Fruit fly (Drosophila melanogaster) whole organism, embryonic: Measurements from ENCODE around the gene unc-119.

Source experiments
- Aef1 ChIP-seq: fragments of 200-800 bp; sonication (Bioruptor generic); IDR thresholded peaks from 3 replicates; pipeline ENCODE4 v1.3.6; 2022; ENCODE audit warnings: missing biosample characterization, missing genetic modification characterization
- Atf3 ChIP-seq: fragments of 200-800 bp; sonication (Bioruptor generic); optimal IDR thresholded peaks from 3 replicates; lab custom pipeline; 2016; ENCODE audit warnings: missing biosample characterization, missing genetic modification characterization
- CG10979 ChIP-seq: fragments of 200-800 bp; sonication (Bioruptor generic); optimal IDR thresholded peaks from 2 replicates; lab custom pipeline; 2018; ENCODE audit warnings: missing biosample characterization, mild to moderate bottlenecking, missing genetic modification characterization, moderate library complexity
- CG11695 ChIP-seq: fragments of 200-800 bp; sonication (Bioruptor generic); IDR thresholded peaks from 3 replicates; pipeline ENCODE4 v1.3.6; 2022; ENCODE audit warnings: missing biosample characterization, missing genetic modification characterization
- CG14667 ChIP-seq: fragments of 200-800 bp; sonication (Bioruptor generic); IDR thresholded peaks from 2 replicates; pipeline ENCODE4 v1.3.6; 2022; ENCODE audit warnings: missing biosample characterization, missing genetic modification characterization
- CG14965 ChIP-seq: fragments of 200-800 bp; sonication (Bioruptor generic); optimal IDR thresholded peaks from 2 replicates; lab custom pipeline; 2016; ENCODE audit warnings: missing biosample characterization, missing genetic modification characterization, borderline replicate concordance
- CG15011 ChIP-seq: fragments of 200-800 bp; sonication (Bioruptor generic); optimal IDR thresholded peaks from 3 replicates; lab custom pipeline; 2018; ENCODE audit warnings: missing biosample characterization, mild to moderate bottlenecking, missing genetic modification characterization
- CG1529 ChIP-seq: fragments of 200-800 bp; sonication (Bioruptor generic); optimal IDR thresholded peaks from 3 replicates; lab custom pipeline; 2018; ENCODE audit warnings: missing biosample characterization, missing genetic modification characterization
- CG15479 ChIP-seq: fragments of 200-800 bp; sonication (Bioruptor generic); optimal IDR thresholded peaks from 3 replicates; lab custom pipeline; 2019; ENCODE audit warnings: missing biosample characterization, mild to moderate bottlenecking, missing genetic modification characterization, moderate library complexity
- CG17385 ChIP-seq: fragments of 200-800 bp; sonication (Bioruptor generic); optimal IDR thresholded peaks from 3 replicates; lab custom pipeline; 2018; ENCODE audit warnings: missing biosample characterization, mild to moderate bottlenecking, missing genetic modification characterization
- CG18262 ChIP-seq: fragments of 200-800 bp; optimal IDR thresholded peaks from 3 replicates; lab custom pipeline; 2019; ENCODE audit warnings: missing biosample characterization, mild to moderate bottlenecking, missing genetic modification characterization, moderate library complexity
- CG31224 ChIP-seq: fragments of 200-800 bp; sonication (Bioruptor generic); IDR thresholded peaks from 2 replicates; pipeline ENCODE4 v1.3.6; 2022; ENCODE audit warnings: missing biosample characterization, missing genetic modification characterization
- CG31365 ChIP-seq: fragments of 200-800 bp; sonication (Bioruptor generic); optimal IDR thresholded peaks from 2 replicates; lab custom pipeline; 2018; ENCODE audit warnings: missing biosample characterization, mild to moderate bottlenecking, missing genetic modification characterization
- CG3726 ChIP-seq: fragments of 200-800 bp; sonication (Bioruptor generic); IDR thresholded peaks from 3 replicates; pipeline ENCODE4, ENCODE4 v1.3.6; 2022; ENCODE audit warnings: missing biosample characterization, missing genetic modification characterization
- CG3847 ChIP-seq: fragments of 200-800 bp; sonication (Bioruptor generic); IDR thresholded peaks from 2 replicates; pipeline ENCODE4 v1.3.6; 2022; ENCODE audit warnings: missing biosample characterization, missing genetic modification characterization
- CG6254 ChIP-seq: fragments of 200-800 bp; sonication (Bioruptor generic); optimal IDR thresholded peaks from 3 replicates; lab custom pipeline; 2017; ENCODE audit warnings: mild to moderate bottlenecking, missing biosample characterization, missing genetic modification reagents, missing genetic modification characterization
- CG6689 ChIP-seq: fragments of 200-800 bp; sonication (Bioruptor generic); IDR thresholded peaks from 2 replicates; pipeline ENCODE4 v1.3.6; 2022; ENCODE audit warnings: missing biosample characterization, missing genetic modification characterization
- CG7271 ChIP-seq: fragments of 200-800 bp; sonication (Bioruptor generic); optimal IDR thresholded peaks from 2 replicates; lab custom pipeline; 2018; ENCODE audit warnings: missing biosample characterization, mild to moderate bottlenecking, missing genetic modification characterization, moderate library complexity
- CG8924 ChIP-seq: fragments of 200-800 bp; optimal IDR thresholded peaks from 3 replicates; lab custom pipeline; 2019; ENCODE audit warnings: missing biosample characterization, mild to moderate bottlenecking, missing genetic modification characterization, moderate library complexity
- D ChIP-seq, 2 experiments: fragments of 200-800 bp in 1 of 2; fragments of >200 bp in 1 of 2; sonication (Bioruptor generic) in 1 of 2; optimal IDR thresholded peaks; 2 replicates in 1 of 2; 3 replicates in 1 of 2; lab custom pipeline; 2017; ENCODE audit warnings: mild to moderate bottlenecking in 1 of 2, missing biosample characterization in 1 of 2, missing genetic modification characterization in 1 of 2, missing genetic modification reagents in 1 of 2
- D19B ChIP-seq: fragments of 200-800 bp; sonication (Bioruptor generic); optimal IDR thresholded peaks from 2 replicates; lab custom pipeline; 2017; ENCODE audit warnings: missing biosample characterization, mild to moderate bottlenecking, missing genetic modification characterization
- HmgD ChIP-seq: fragments of 200-800 bp; sonication (Bioruptor generic); optimal IDR thresholded peaks from 3 replicates; lab custom pipeline; 2016; ENCODE audit warnings: missing biosample characterization, missing genetic modification characterization
- MTF-1 ChIP-seq: fragments of 200-800 bp; sonication (Bioruptor generic); optimal IDR thresholded peaks from 2 replicates; lab custom pipeline; 2018; ENCODE audit warnings: missing biosample characterization, mild to moderate bottlenecking, missing genetic modification characterization, borderline replicate concordance
- Neu2 ChIP-seq: fragments of 200-800 bp; sonication (Bioruptor generic); optimal IDR thresholded peaks from 3 replicates; lab custom pipeline; 2016; ENCODE audit warnings: missing biosample characterization, missing genetic modification characterization, borderline replicate concordance
- Sox100B ChIP-seq: fragments of 200-800 bp; sonication (Bioruptor generic); optimal IDR thresholded peaks from 3 replicates; lab custom pipeline; 2018; ENCODE audit warnings: missing biosample characterization, mild to moderate bottlenecking, missing genetic modification characterization
- abd-A ChIP-seq: fragments of 200-800 bp; sonication (Bioruptor generic); optimal IDR thresholded peaks from 3 replicates; lab custom pipeline; 2019; ENCODE audit warnings: missing biosample characterization, mild to moderate bottlenecking, missing genetic modification characterization, moderate library complexity
- bigmax ChIP-seq: fragments of 200-800 bp; sonication (Bioruptor generic); optimal IDR thresholded peaks from 2 replicates; lab custom pipeline; 2018; ENCODE audit warnings: missing biosample characterization, mild to moderate bottlenecking, missing genetic modification characterization
- cad ChIP-seq: fragments of >200 bp; optimal IDR thresholded peaks from 2 replicates; lab custom pipeline; 2017; ENCODE audit warnings: missing biosample characterization, missing genetic modification characterization
- ems ChIP-seq: fragments of 200-800 bp; sonication (Bioruptor generic); optimal IDR thresholded peaks from 3 replicates; lab custom pipeline; 2016; ENCODE audit warnings: missing biosample characterization, missing genetic modification characterization
- fd102C ChIP-seq: fragments of 200-800 bp; sonication (Bioruptor generic); optimal IDR thresholded peaks from 2 replicates; lab custom pipeline; 2018; ENCODE audit warnings: missing biosample characterization, mild to moderate bottlenecking, missing genetic modification characterization, moderate library complexity
- ftz-f1 ChIP-seq: fragments of 200-800 bp; sonication (Bioruptor generic); optimal IDR thresholded peaks from 2 replicates; lab custom pipeline; 2016; ENCODE audit warnings: missing biosample characterization, missing genetic modification characterization
- ind ChIP-seq: fragments of 200-800 bp; sonication (Bioruptor generic); optimal IDR thresholded peaks from 3 replicates; lab custom pipeline; 2016; ENCODE audit warnings: missing biosample characterization, missing genetic modification characterization
- org-1 ChIP-seq: fragments of 200-800 bp; sonication (Bioruptor generic); optimal IDR thresholded peaks from 2 replicates; lab custom pipeline; 2017; ENCODE audit warnings: missing biosample characterization, missing genetic modification characterization
- pita ChIP-seq: fragments of 200-800 bp; sonication (Bioruptor generic); optimal IDR thresholded peaks from 2 replicates; lab custom pipeline; 2017; ENCODE audit warnings: missing biosample characterization, mild to moderate bottlenecking, missing genetic modification characterization
- sens-2 ChIP-seq: fragments of 200-800 bp; sonication (Bioruptor generic); IDR thresholded peaks from 2 replicates; pipeline ENCODE4 v1.3.6; 2022; ENCODE audit warnings: missing biosample characterization, missing genetic modification characterization
- slou ChIP-seq: fragments of 200-800 bp; sonication (Bioruptor generic); optimal IDR thresholded peaks from 3 replicates; lab custom pipeline; 2016; ENCODE audit warnings: missing biosample characterization, missing genetic modification characterization
- stwl ChIP-seq: fragments of 200-800 bp; sonication (Bioruptor generic); optimal IDR thresholded peaks from 3 replicates; lab custom pipeline; 2018; ENCODE audit warnings: missing biosample characterization, mild to moderate bottlenecking, missing genetic modification characterization, moderate library complexity
- sug ChIP-seq: fragments of 200-800 bp; optimal IDR thresholded peaks from 2 replicates; lab custom pipeline; 2019; ENCODE audit warnings: missing biosample characterization, mild to moderate bottlenecking, missing genetic modification characterization, moderate library complexity
- toy ChIP-seq: fragments of 200-800 bp; sonication (Bioruptor generic); IDR thresholded peaks from 2 replicates; pipeline ENCODE4 v1.3.6; 2022; ENCODE audit warnings: missing biosample characterization, missing genetic modification characterization
- trh ChIP-seq: fragments of 200-800 bp; sonication (Bioruptor generic); optimal IDR thresholded peaks from 2 replicates; lab custom pipeline; 2016; ENCODE audit warnings: missing biosample characterization, missing genetic modification characterization
- vfl ChIP-seq: fragments of 200-800 bp; sonication (Bioruptor generic); optimal IDR thresholded peaks from 2 replicates; lab custom pipeline; 2016; ENCODE audit warnings: missing biosample characterization, missing genetic modification characterization
- wek ChIP-seq: fragments of 200-800 bp; sonication (Bioruptor generic); optimal IDR thresholded peaks from 3 replicates; lab custom pipeline; 2018; ENCODE audit warnings: missing biosample characterization, mild to moderate bottlenecking, missing genetic modification characterization, moderate library complexity
- zen2 ChIP-seq: fragments of 200-800 bp; sonication (Bioruptor generic); IDR thresholded peaks from 3 replicates; pipeline ENCODE4 v1.3.6; 2022; ENCODE audit warnings: missing biosample characterization, missing genetic modification characterization; ENCODE audit not compliant: partially characterized antibody

Gene unc-119

DNA sequence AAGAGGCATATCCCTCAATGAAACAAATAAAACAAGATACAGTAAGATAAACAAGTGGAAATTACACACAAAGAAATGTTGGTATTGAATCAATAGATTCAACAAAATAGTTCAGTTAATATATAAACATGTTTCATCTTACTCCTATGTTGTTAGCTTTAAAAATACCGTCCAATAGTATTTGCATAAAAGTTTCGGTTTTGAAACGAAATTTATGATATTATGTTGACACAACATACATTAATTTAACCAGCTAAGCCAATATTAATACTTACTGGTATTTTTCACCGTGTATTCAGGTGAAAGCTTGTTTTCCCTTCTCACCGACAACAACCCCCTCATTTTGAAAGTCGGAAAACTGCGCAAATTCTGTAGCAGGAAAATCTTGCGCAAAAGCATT is 47.4 kb upstream of the unc-119 start (continued):
- TF ChIP-seq CG10979 (peak; percentile 63), pita (no peak), CG6254 (GFP tag; lab: Kevin White, UChicago) (peak; percentile 33), CG8924 (peak; percentile 60), sug (tag; lab: Kevin White, UChicago) (peak; percentile 42), toy (GFP tag; lab: Robert Waterston, UW) (no peak), CG31224 (GFP tag; lab: Robert Waterston, UW) (peak; percentile 23; the same call in 1 of the 2 replicates), stwl (tag; lab: Kevin White, UChicago) (no peak), CG3847 (GFP tag; lab: Robert Waterston, UW) (peak; percentile 38; the same call in 1 of the 2 replicates), sens-2 (no peak), vfl (GFP tag; lab: Kevin White, UChicago) (peak; percentile 17), CG3726 (GFP tag; lab: Robert Waterston, UW) (no peak), trh (peak; percentile 25), Aef1 (GFP tag; lab: Robert Waterston, UW) (no peak), D (optimal IDR thresholded peaks at IDR 0.05; lab: Kevin White, UChicago) (no peak), D (GFP tag; optimal IDR thresholded peaks at IDR 0.05; lab: Kevin White, UChicago) (peak; percentile 58), CG17385 (GFP tag; lab: Kevin White, UChicago) (peak; percentile 69), ems (GFP tag; lab: Kevin White, UChicago) (peak; percentile 40), fd102C (GFP tag; lab: Kevin White, UChicago) (no peak), D19B (GFP tag; lab: Kevin White, UChicago) (peak; percentile 10), MTF-1 (GFP tag; lab: Kevin White, UChicago) (peak; percentile 26), HmgD (GFP tag; lab: Kevin White, UChicago) (no peak), abd-A (tag; lab: Kevin White, UChicago) (no peak), CG31365 (peak; percentile 57), zen2 (GFP tag; lab: Robert Waterston, UW) (no peak), CG14667 (GFP tag; lab: Robert Waterston, UW) (no peak), bigmax (GFP tag; lab: Kevin White, UChicago) (no peak), ind (peak; percentile 49), CG7271 (peak; percentile 36), CG15011 (peak; percentile 35), org-1 (GFP tag; lab: Kevin White, UChicago) (peak; percentile 65), wek (peak; percentile 65), slou (peak; percentile 41), Neu2 (no peak), CG14965 (GFP tag; lab: Kevin White, UChicago) (peak; percentile 6), ftz-f1 (GFP tag; lab: Kevin White, UChicago) (no peak), Atf3 (GFP tag; lab: Kevin White, UChicago) (no peak), Sox100B (peak; percentile 75), CG18262 (tag; lab: Kevin White, UChicago) (peak; percentile 69), CG11695 (GFP tag; lab: Robert Waterston, UW) (peak; percentile 58; the same call in 2 of the 3 replicates), CG1529 (GFP tag; lab: Kevin White, UChicago) (peak; percentile 48), CG6689 (GFP tag; lab: Robert Waterston, UW) (peak; percentile 54; the same call in 1 of the 2 replicates), cad (GFP tag; lab: Kevin White, UChicago) (no peak), CG15479 (GFP tag; lab: Kevin White, UChicago) (no peak)
